Worm (Caenorhabditis elegans): ENCODE measurements around the gene flp-6.
"Not testable (repeated sequence)": the region's sequence is repeated elsewhere in the genome, so short reads cannot be mapped to it uniquely, and the experiment has no call there.

flp-6 gene

ce11 chrV:9425593-9425992, 46.2 kb upstream of the flp-6 start, which contains the start of gene F36D4.5 (continued):
- TF ChIP-seq mdl-1 (tag; optimal IDR thresholded peaks at IDR 0.05) (no peak), ZK337.2 (GFP tag; IDR thresholded peaks at IDR 0.05) (no peak), pha-4 (GFP tag; IDR thresholded peaks at IDR 0.05) (no peak), pha-4 (tag; optimal IDR thresholded peaks at IDR 0.05) (no peak), zfp-2 (tag; optimal IDR thresholded peaks at IDR 0.05) (no peak), unc-130 (GFP tag; optimal IDR thresholded peaks at IDR 0.05) (no peak), hmg-1.1 (GFP tag; IDR thresholded peaks at IDR 0.05) (no peak), aha-1 (tag) (no peak), dmd-9 (GFP tag; IDR thresholded peaks at IDR 0.05) (no peak), lin-39 (tag; optimal IDR thresholded peaks at IDR 0.05) (no peak), unc-39 (tag; optimal IDR thresholded peaks at IDR 0.05) (no peak), hlh-30 (tag; optimal IDR thresholded peaks at IDR 0.05; ENCODE audit: insufficient read depth) (peak; percentile 4), mep-1 (tag; optimal IDR thresholded peaks at IDR 0.05) (peak; percentile 39), mes-2 (tag; optimal IDR thresholded peaks at IDR 0.05; ENCODE audit: poor library complexity, severe bottlenecking) (peak; percentile 28), dpl-1 (GFP tag; optimal IDR thresholded peaks at IDR 0.05) (peak; percentile 1)

ce11 chrV:9427075-9427474, 44.7 kb upstream of the flp-6 start, which contains the start of gene F36D4.6:
Gene F36D4.6 (minus strand): TSS chrV:9427175.
- no peak for TF ChIP-seq hif-1 (tag; optimal IDR thresholded peaks at IDR 0.05)
- no peak for TF ChIP-seq zip-2 (tag; optimal IDR thresholded peaks at IDR 0.05)

DNA sequence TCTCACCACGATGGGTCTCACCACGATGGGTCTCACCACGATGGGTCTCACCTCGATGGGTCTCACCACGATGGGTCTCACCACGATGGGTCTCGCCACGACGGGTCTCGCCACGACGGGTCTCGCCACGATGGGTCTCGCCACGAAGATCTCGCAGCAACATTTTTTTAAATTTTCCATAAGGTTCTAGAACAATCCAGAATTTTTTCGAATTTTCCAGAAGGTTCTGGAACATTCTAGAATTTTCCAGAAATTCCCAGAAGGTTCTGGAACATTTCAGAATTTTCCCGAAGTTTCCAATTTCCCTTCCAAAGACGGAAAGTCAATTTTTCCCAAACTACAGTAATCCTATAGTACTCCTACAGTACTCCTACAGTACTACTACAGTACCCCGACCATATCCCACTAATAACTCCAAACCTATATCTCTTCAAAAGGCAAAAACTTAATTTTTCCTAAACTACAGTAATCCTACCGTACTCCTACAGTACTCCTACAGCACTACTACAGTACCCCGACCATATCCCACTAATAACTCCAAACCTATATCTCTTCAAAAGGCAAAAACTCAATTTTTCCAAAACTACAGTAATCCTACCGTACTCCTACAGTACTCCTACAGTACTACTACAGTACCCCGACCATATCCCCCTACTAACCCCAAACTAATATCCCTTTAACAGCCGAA, 32.3 kb upstream of the flp-6 start, which contains the start of gene Y54B9A.1:
Gene Y54B9A.1, minus strand, starts transcription at position 235 of the 688 bp plus-strand sequence.
- peak in 1 of 2 experiments; percentile 68; a peak in 1 of 4 replicates for TF ChIP-seq madf-5 (GFP tag; IDR thresholded peaks at IDR 0.05)
- TF ChIP-seq php-3 (GFP tag; IDR thresholded peaks at IDR 0.05): peak; percentile 35; the same call in 1 of the 2 replicates
- peak; percentile 55 for TF ChIP-seq pha-4 (GFP tag; IDR thresholded peaks at IDR 0.05)
- TF ChIP-seq pha-4 (tag; optimal IDR thresholded peaks at IDR 0.05): not testable (repeated sequence)
- peak; percentile 65; the same call in 1 of the 2 replicates for TF ChIP-seq arid-1 (GFP tag; conservative IDR thresholded peaks at IDR 0.05)
- 0 out of 2 replicates have a peak, but pooled peaks have one; percentile 62 for TF ChIP-seq Y75B8A.6 (GFP tag; IDR thresholded peaks at IDR 0.05)
- TF ChIP-seq tra-1 (GFP tag; IDR thresholded peaks at IDR 0.05): 0 out of 2 replicates have a peak, but pooled peaks have one; percentile 57
- 0 out of 2 replicates have a peak, but pooled peaks have one; percentile 43 for TF ChIP-seq vab-7 (GFP tag; IDR thresholded peaks at IDR 0.05)
- TF ChIP-seq snpc-1.2 (GFP tag; IDR thresholded peaks at IDR 0.05): peak; percentile 73
- TF ChIP-seq Y105C5A.15 (GFP tag; IDR thresholded peaks at IDR 0.05): peak; percentile 81
- TF ChIP-seq lim-7 (GFP tag; IDR thresholded peaks at IDR 0.05): peak; percentile 71
- TF ChIP-seq lin-38 (GFP tag; IDR thresholded peaks at IDR 0.05): peak; percentile 66; the same call in 1 of the 2 replicates
- TF ChIP-seq Y48G9A.11 (GFP tag; IDR thresholded peaks at IDR 0.05): peak; percentile 75; the same call in 1 of the 2 replicates
- TF ChIP-seq mdt-29 (GFP tag; IDR thresholded peaks at IDR 0.05): 0 out of 2 replicates have a peak, but pooled peaks have one; percentile 22

- no peak for TF ChIP-seq T26A8.4 (GFP tag; IDR thresholded peaks at IDR 0.05)
- TF ChIP-seq madf-9 (GFP tag; conservative IDR thresholded peaks at IDR 0.05): no peak
- no peak for TF ChIP-seq ZK337.2 (GFP tag; IDR thresholded peaks at IDR 0.05)
- TF ChIP-seq zfp-2 (tag; optimal IDR thresholded peaks at IDR 0.05): no peak
- TF ChIP-seq F49E8.2 (tag; optimal IDR thresholded peaks at IDR 0.05; ENCODE audit: borderline replicate concordance): peak; percentile 26
- TF ChIP-seq mes-2 (tag; optimal IDR thresholded peaks at IDR 0.05; ENCODE audit: poor library complexity, severe bottlenecking): peak; percentile 24
- TF ChIP-seq fkh-10 (GFP tag; optimal IDR thresholded peaks at IDR 0.05): no peak
- no peak for TF ChIP-seq dmd-9 (GFP tag; IDR thresholded peaks at IDR 0.05)
- no peak for TF ChIP-seq saeg-2 (GFP tag; IDR thresholded peaks at IDR 0.05)
Measured at ce11 chrV:9440003-9440319, 31.8 kb upstream of the flp-6 start.
